Worm (Caenorhabditis elegans) whole organism, L1 larva: Measurements from ENCODE around the gene cnnm-2.

Experiments
- C04F5.9 ChIP-seq: sonication (generic microtip); optimal IDR thresholded peaks from 2 replicates; lab custom pipeline; 2016; ENCODE audit warnings: missing genetic modification characterization, missing compliant biosample characterization
- F16B12.6 ChIP-seq: fragments of 150-350 bp; optimal IDR thresholded peaks from 2 replicates; lab custom pipeline; 2014; ENCODE audit warnings: missing biosample characterization, missing genetic modification characterization
- Y116A8C.19 ChIP-seq: sonication (generic microtip); optimal IDR thresholded peaks from 2 replicates; lab custom pipeline; 2016; ENCODE audit warnings: missing compliant biosample characterization, missing genetic modification characterization, borderline replicate concordance
- alr-1 ChIP-seq: fragments of 200-800 bp; sonication (Bioruptor generic); optimal IDR thresholded peaks from 2 replicates; lab custom pipeline; 2018; ENCODE audit warnings: borderline replicate concordance, mild to moderate bottlenecking, missing genetic modification characterization, missing compliant biosample characterization
- aly-2 ChIP-seq: fragments of 150-350 bp; optimal IDR thresholded peaks from 2 replicates; lab custom pipeline; 2014; ENCODE audit warnings: missing biosample characterization, missing genetic modification characterization
- ama-1 ChIP-seq: fragments of 150-350 bp; optimal IDR thresholded peaks from 2 replicates; lab custom pipeline; 2014
- ceh-63 ChIP-seq: fragments of 200-800 bp; sonication (Bioruptor generic); optimal IDR thresholded peaks from 2 replicates; lab custom pipeline; 2018; ENCODE audit warnings: mild to moderate bottlenecking, missing genetic modification characterization, missing compliant biosample characterization
- ceh-82 ChIP-seq, 3 experiments: fragments of 150-350 bp in 1 of 3; sonication (generic microtip) in 2 of 3; optimal IDR thresholded peaks; 2 replicates each; lab custom pipeline; 2014 to 2017; ENCODE audit warnings: missing biosample characterization in 3 of 3, missing genetic modification characterization in 3 of 3
- ceh-88 ChIP-seq: fragments of 200-800 bp; sonication (Bioruptor generic); IDR thresholded peaks from 2 replicates; pipeline ENCODE4 v1.3.6; 2022; ENCODE audit warnings: missing genetic modification characterization, missing compliant biosample characterization
- dpl-1 ChIP-seq, 3 experiments: fragments of 150-350 bp in 2 of 3; sonication (generic microtip) in 1 of 3; optimal IDR thresholded peaks; 2 replicates each; lab custom pipeline; 2014 to 2017; ENCODE audit warnings: missing biosample characterization in 3 of 3, missing genetic modification characterization in 3 of 3, missing genetic modification reagents in 3 of 3
- dsc-1 ChIP-seq: sonication (generic microtip); optimal IDR thresholded peaks from 2 replicates; lab custom pipeline; 2016; ENCODE audit warnings: mild to moderate bottlenecking, missing genetic modification characterization, missing compliant biosample characterization
- efl-3 ChIP-seq: fragments of 200-800 bp; sonication (Bioruptor generic); optimal IDR thresholded peaks from 2 replicates; lab custom pipeline; 2018; ENCODE audit warnings: mild to moderate bottlenecking, missing genetic modification characterization, missing compliant biosample characterization
- egl-13 ChIP-seq: sonication (generic microtip); optimal IDR thresholded peaks from 2 replicates; lab custom pipeline; 2016; ENCODE audit warnings: missing genotype, missing genetic modification reagents, missing genetic modification characterization, missing compliant biosample characterization
- egl-27 ChIP-seq, 2 experiments: fragments of 150-350 bp in 1 of 2; sonication (generic microtip); optimal IDR thresholded peaks; 3 replicates each; lab custom pipeline; 2017 to 2018; ENCODE audit warnings: missing biosample characterization in 2 of 2, missing genetic modification characterization in 2 of 2, missing genetic modification reagents in 2 of 2
- elt-2 ChIP-seq: sonication (generic microtip); optimal IDR thresholded peaks from 2 replicates; lab custom pipeline; 2016; ENCODE audit warnings: missing genetic modification characterization, mild to moderate bottlenecking, inconsistent platforms, missing compliant biosample characterization, missing genetic modification reagents
- elt-3 ChIP-seq, 6 experiments: fragments of 150-350 bp in 1 of 6; sonication (generic microtip); optimal IDR thresholded peaks; 2 replicates each; lab custom pipeline; 2017 to 2018; ENCODE audit warnings: missing biosample characterization in 6 of 6, missing genetic modification characterization in 6 of 6, inconsistent platforms in 1 of 6
- ets-5 ChIP-seq: fragments of 200-800 bp; sonication (Bioruptor generic); IDR thresholded peaks from 2 replicates; pipeline ENCODE4 v1.3.6; 2022; ENCODE audit warnings: missing genetic modification characterization, missing compliant biosample characterization
- grh-1 ChIP-seq: fragments of 200-800 bp; sonication (Bioruptor generic); IDR thresholded peaks from 2 replicates; pipeline ENCODE4 v1.3.6; 2022; ENCODE audit warnings: missing genetic modification reagents, missing genetic modification characterization, missing compliant biosample characterization
- isw-1 ChIP-seq: fragments of 200-800 bp; sonication (Bioruptor generic); IDR thresholded peaks from 2 replicates; pipeline ENCODE4 v1.3.6; 2022; ENCODE audit warnings: missing genetic modification characterization, missing compliant biosample characterization
- jun-1 ChIP-seq: fragments of 150-350 bp; optimal IDR thresholded peaks from 2 replicates; lab custom pipeline; 2014; ENCODE audit warnings: missing biosample characterization, missing genetic modification reagents, missing genetic modification characterization
- lin-35 ChIP-seq, 2 experiments: fragments of 150-350 bp; optimal IDR thresholded peaks; 2 replicates each; lab custom pipeline; 2014; ENCODE audit warnings: missing biosample characterization in 2 of 2, missing genetic modification characterization in 2 of 2, missing genetic modification reagents in 2 of 2
- lin-39 ChIP-seq: fragments of 150-350 bp; optimal IDR thresholded peaks from 2 replicates; lab custom pipeline; 2014; ENCODE audit warnings: missing biosample characterization, missing genetic modification reagents, missing genetic modification characterization
- lsy-2 ChIP-seq, 2 experiments: fragments of 150-350 bp; optimal IDR thresholded peaks; 2 replicates each; lab custom pipeline; 2014; ENCODE audit warnings: missing biosample characterization in 2 of 2, missing genetic modification characterization in 2 of 2
- mab-9 ChIP-seq: fragments of 200-800 bp; sonication (Bioruptor generic); IDR thresholded peaks from 2 replicates; pipeline ENCODE4 v1.3.6; 2022; ENCODE audit warnings: missing genetic modification reagents, missing genetic modification characterization, missing compliant biosample characterization
- mdl-1 ChIP-seq, 2 experiments: fragments of 150-350 bp; optimal IDR thresholded peaks; 2 replicates each; lab custom pipeline; 2014 to 2017; ENCODE audit warnings: missing biosample characterization in 2 of 2, missing genetic modification characterization in 2 of 2, inconsistent platforms in 1 of 2
- mep-1 ChIP-seq: fragments of 150-350 bp; optimal IDR thresholded peaks from 2 replicates; lab custom pipeline; 2014; ENCODE audit warnings: missing biosample characterization, missing genetic modification characterization
- nhr-11 ChIP-seq: fragments of 150-350 bp; optimal IDR thresholded peaks from 2 replicates; lab custom pipeline; 2014; ENCODE audit warnings: missing biosample characterization, missing genetic modification characterization
- nhr-12 ChIP-seq: sonication (generic microtip); optimal IDR thresholded peaks from 2 replicates; lab custom pipeline; 2017; ENCODE audit warnings: missing biosample characterization, missing genetic modification characterization
- nhr-19 ChIP-seq: fragments of 200-800 bp; sonication (Bioruptor generic); conservative IDR thresholded peaks from 2 replicates; pipeline ENCODE4 v1.3.6; 2022; ENCODE audit warnings: missing genetic modification characterization, missing compliant biosample characterization
- nhr-20 ChIP-seq: sonication (generic microtip); optimal IDR thresholded peaks from 2 replicates; lab custom pipeline; 2016; ENCODE audit warnings: mild to moderate bottlenecking, missing genetic modification characterization, missing compliant biosample characterization
- nhr-28 ChIP-seq: fragments of 150-350 bp; optimal IDR thresholded peaks from 2 replicates; lab custom pipeline; 2014; ENCODE audit warnings: missing biosample characterization, missing genetic modification characterization
- nhr-47 ChIP-seq: sonication (generic microtip); optimal IDR thresholded peaks from 2 replicates; lab custom pipeline; 2016; ENCODE audit warnings: mild to moderate bottlenecking, missing genetic modification characterization, moderate library complexity, missing compliant biosample characterization
- nhr-71 ChIP-seq: sonication (generic microtip); optimal IDR thresholded peaks from 2 replicates; lab custom pipeline; 2016; ENCODE audit warnings: mild to moderate bottlenecking, missing genetic modification characterization, moderate library complexity, missing compliant biosample characterization
- nhr-76 ChIP-seq: sonication (generic microtip); optimal IDR thresholded peaks from 2 replicates; lab custom pipeline; 2017; ENCODE audit warnings: missing biosample characterization, missing genetic modification characterization
- nhr-77 ChIP-seq: fragments of 150-350 bp; optimal IDR thresholded peaks from 2 replicates; lab custom pipeline; 2014; ENCODE audit warnings: missing biosample characterization, missing genetic modification characterization
- nhr-84 ChIP-seq: sonication (generic microtip); optimal IDR thresholded peaks from 2 replicates; lab custom pipeline; 2017; ENCODE audit warnings: missing biosample characterization, missing genetic modification characterization
- nhr-85 ChIP-seq: sonication (generic microtip); peaks from one replicate; lab custom pipeline; 2016; ENCODE audit warnings: missing genetic modification characterization, inconsistent platforms, missing compliant biosample characterization
- nhr-90 ChIP-seq: sonication (generic microtip); optimal IDR thresholded peaks from 2 replicates; lab custom pipeline; 2016; ENCODE audit warnings: mild to moderate bottlenecking, missing genetic modification characterization, missing compliant biosample characterization; ENCODE audit not compliant: poor library complexity
- pag-3 ChIP-seq: sonication (generic microtip); optimal IDR thresholded peaks from 2 replicates; lab custom pipeline; 2017; ENCODE audit warnings: missing genetic modification characterization, mild to moderate bottlenecking, missing compliant biosample characterization, antibody characterized with exemption, borderline replicate concordance; ENCODE audit not compliant: insufficient read depth
- pax-3 ChIP-seq: fragments of 200-800 bp; sonication (Bioruptor generic); optimal IDR thresholded peaks from 2 replicates; lab custom pipeline; 2018; ENCODE audit warnings: mild to moderate bottlenecking, missing genetic modification characterization, moderate library complexity, missing compliant biosample characterization
- sox-4 ChIP-seq: sonication (generic microtip); optimal IDR thresholded peaks from 2 replicates; lab custom pipeline; 2016; ENCODE audit warnings: missing genetic modification characterization, missing compliant biosample characterization
- sptf-1 ChIP-seq: fragments of 150-350 bp; optimal IDR thresholded peaks from 2 replicates; lab custom pipeline; 2014; ENCODE audit warnings: missing biosample characterization, missing genetic modification characterization
- sup-37 ChIP-seq: fragments of 200-800 bp; sonication (Bioruptor generic); optimal IDR thresholded peaks from 2 replicates; lab custom pipeline; 2018; ENCODE audit warnings: mild to moderate bottlenecking, missing genetic modification characterization, missing compliant biosample characterization
- swsn-7 ChIP-seq: sonication (generic microtip); optimal IDR thresholded peaks from 2 replicates; lab custom pipeline; 2016; ENCODE audit warnings: missing genetic modification characterization, missing compliant biosample characterization
- tbx-2 ChIP-seq: sonication (generic microtip); optimal IDR thresholded peaks from 2 replicates; lab custom pipeline; 2016; ENCODE audit warnings: missing genetic modification characterization, missing compliant biosample characterization
- tlp-1 ChIP-seq: fragments of 150-350 bp; optimal IDR thresholded peaks from 2 replicates; lab custom pipeline; 2014; ENCODE audit warnings: missing biosample characterization, missing genetic modification characterization
- unc-130 ChIP-seq: fragments of 150-350 bp; optimal IDR thresholded peaks from 2 replicates; lab custom pipeline; 2017; ENCODE audit warnings: missing biosample characterization, missing genetic modification characterization, inconsistent platforms
- unc-30 ChIP-seq: sonication (generic microtip); optimal IDR thresholded peaks from 2 replicates; lab custom pipeline; 2017; ENCODE audit warnings: missing biosample characterization, missing genetic modification characterization
- unc-62 ChIP-seq: fragments of 150-350 bp; optimal IDR thresholded peaks from 2 replicates; lab custom pipeline; 2014; ENCODE audit warnings: missing biosample characterization, missing genetic modification reagents, missing genetic modification characterization
- unc-98 ChIP-seq: fragments of 200-800 bp; sonication (Bioruptor generic); IDR thresholded peaks from 2 replicates; pipeline ENCODE4 v1.3.6; 2022; ENCODE audit warnings: missing genetic modification characterization, missing compliant biosample characterization
- xbp-1 ChIP-seq: sonication (generic microtip); optimal IDR thresholded peaks from 2 replicates; lab custom pipeline; 2016; ENCODE audit warnings: missing genetic modification characterization, missing compliant biosample characterization
- zip-4 ChIP-seq: fragments of 200-800 bp; sonication (Bioruptor generic); optimal IDR thresholded peaks from 2 replicates; lab custom pipeline; 2018; ENCODE audit warnings: mild to moderate bottlenecking, missing genetic modification characterization, moderate library complexity, missing compliant biosample characterization
- ztf-4 ChIP-seq: fragments of 150-350 bp; optimal IDR thresholded peaks from 2 replicates; lab custom pipeline; 2014; ENCODE audit warnings: missing biosample characterization, missing genetic modification characterization

Gene cnnm-2

DNA sequence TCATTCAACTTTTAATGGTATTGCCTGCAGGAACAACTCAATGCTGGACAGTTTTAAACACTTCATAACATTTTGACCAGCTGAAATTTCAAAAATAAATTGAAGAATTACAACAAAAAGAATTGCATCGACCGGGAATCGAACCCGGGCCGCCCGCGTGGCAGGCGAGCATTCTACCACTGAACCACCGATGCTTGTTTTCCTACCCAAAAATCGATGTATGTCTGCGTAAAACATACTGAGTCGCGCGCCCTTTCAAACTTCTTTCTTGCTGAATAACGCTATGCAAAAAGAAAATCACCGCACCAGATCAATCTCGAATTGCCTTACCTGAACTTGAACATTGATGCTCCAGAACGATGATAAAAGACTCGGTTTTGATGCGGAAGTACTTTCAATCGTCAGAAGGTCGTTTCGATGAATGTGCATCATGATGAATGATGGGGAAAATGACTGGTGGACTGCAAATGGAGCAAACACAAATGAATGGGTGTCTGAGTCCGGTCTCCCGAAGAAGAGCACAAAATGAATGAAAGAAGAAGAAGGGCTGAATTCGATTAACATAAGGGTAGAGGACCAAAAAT is 15.1 kb upstream of the cnnm-2 start, which contains the start of gene R04E5.7:
Gene R04E5.7 (minus strand): TSS at position 564 of the 584 bp plus-strand sequence.
- TF ChIP-seq unc-130 (tag; lab: Kevin White, UChicago) (no peak), sup-37 (GFP tag; lab: Kevin White, UChicago) (no peak), zip-4 (GFP tag; lab: Kevin White, UChicago) (no peak), unc-30 (no peak), ama-1 (no peak), lsy-2 (tag; optimal IDR thresholded peaks at IDR 0.05; lab: Kevin White, UChicago) (peak in 1 of 2 experiments; percentile 3), nhr-84 (tag; lab: Kevin White, UChicago) (no peak), lin-35 (GFP tag; optimal IDR thresholded peaks at IDR 0.05; lab: Kevin White, UChicago) (peak in 1 of 2 experiments; percentile 55), nhr-71 (peak; percentile 58), nhr-20 (tag; lab: Kevin White, UChicago) (peak; percentile 49), efl-3 (GFP tag; lab: Kevin White, UChicago) (no peak), dpl-1 (GFP tag; optimal IDR thresholded peaks at IDR 0.05; lab: Kevin White, UChicago) (no peak), nhr-76 (tag; lab: Kevin White, UChicago) (no peak), sptf-1 (tag; lab: Kevin White, UChicago) (no peak), ceh-63 (GFP tag; lab: Kevin White, UChicago) (no peak), egl-27 (tag; optimal IDR thresholded peaks at IDR 0.05; lab: Kevin White, UChicago) (no peak), xbp-1 (tag; lab: Kevin White, UChicago) (peak; percentile 5), pax-3 (tag; lab: Kevin White, UChicago) (no peak), mdl-1 (tag; optimal IDR thresholded peaks at IDR 0.05; lab: Kevin White, UChicago) (peak in 1 of 2 experiments; percentile 24), nhr-12 (no peak), dsc-1 (tag; lab: Kevin White, UChicago) (peak; percentile 10), Y116A8C.19 (tag; lab: Kevin White, UChicago) (no peak), nhr-47 (tag; lab: Kevin White, UChicago) (peak; percentile 57), ets-5 (GFP tag; lab: Robert Waterston, UW) (no peak), ceh-88 (GFP tag; lab: Robert Waterston, UW) (no peak), alr-1 (tag; lab: Kevin White, UChicago) (no peak), unc-62 (GFP tag; lab: Kevin White, UChicago) (no peak), aly-2 (tag; lab: Kevin White, UChicago) (no peak), nhr-11 (tag; lab: Kevin White, UChicago) (no peak), mab-9 (no peak), tbx-2 (tag; lab: Kevin White, UChicago) (no peak), mep-1 (tag; lab: Kevin White, UChicago) (peak; percentile 5), nhr-77 (tag; lab: Kevin White, UChicago) (peak; percentile 16), isw-1 (GFP tag; lab: Robert Waterston, UW) (no peak), elt-3 (tag; optimal IDR thresholded peaks at IDR 0.05; lab: Kevin White, UChicago) (no peak), tlp-1 (no peak), swsn-7 (tag; lab: Kevin White, UChicago) (peak; percentile 42), C04F5.9 (tag; lab: Kevin White, UChicago) (no peak), nhr-28 (tag; lab: Kevin White, UChicago) (no peak), pag-3 (no peak), F16B12.6 (tag; lab: Kevin White, UChicago) (no peak), nhr-19 (peak; percentile 38), ceh-82 (tag; optimal IDR thresholded peaks at IDR 0.05; lab: Kevin White, UChicago) (peak in 2 of 3 experiments; percentile 34 to 54), sox-4 (tag; lab: Kevin White, UChicago) (no peak), nhr-85 (no peak), elt-2 (tag; lab: Kevin White, UChicago) (no peak), lin-39 (tag; lab: Kevin White, UChicago) (no peak), grh-1 (peak; percentile 16; the same call in 1 of the 2 replicates), nhr-90 (peak; percentile 58), jun-1 (tag; lab: Kevin White, UChicago) (no peak), ztf-4 (tag; lab: Kevin White, UChicago) (no peak), unc-98 (GFP tag; lab: Robert Waterston, UW) (no peak), egl-13 (tag; lab: Kevin White, UChicago) (no peak)
